Fruit fly (Drosophila melanogaster): ENCODE data around the gene CG4558.

The CG4558 gene

DNA sequence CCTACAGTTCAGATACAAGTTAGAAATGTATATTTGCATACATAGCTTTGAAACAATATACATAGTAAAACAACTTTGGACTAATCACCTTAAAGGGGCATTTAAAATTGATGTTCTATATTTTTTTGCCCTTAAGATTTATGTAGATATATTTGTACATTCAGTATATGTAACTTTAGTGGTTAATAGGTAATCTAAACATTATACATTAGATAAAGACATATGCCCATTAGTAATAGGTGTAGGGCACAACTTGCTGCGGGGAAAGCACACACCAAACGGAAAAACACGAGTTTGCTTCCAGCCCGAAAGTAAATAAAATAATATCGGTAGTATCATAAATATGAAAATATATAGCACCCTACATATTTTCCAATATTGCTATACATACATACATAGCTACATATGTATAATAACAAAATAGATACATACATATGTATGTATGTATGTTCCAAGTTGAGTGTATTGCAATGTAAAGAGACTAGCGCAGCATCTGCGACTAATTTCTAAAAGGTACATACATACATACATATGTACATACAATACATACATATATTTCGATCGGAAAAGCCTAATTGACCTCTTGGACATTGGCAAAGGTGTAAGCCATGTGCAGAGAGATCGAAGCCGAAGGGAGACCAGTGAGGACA lies 13.8 kb downstream of the CG4558 start, which contains the start of gene CG43736:
Gene CG43736 (plus strand): TSS at position 600 of the 650 bp plus-strand sequence.
- TF ChIP-seq CG17806 (tag; optimal IDR thresholded peaks at IDR 0.05): peak; percentile 96
- TF ChIP-seq gl (tag; optimal IDR thresholded peaks at IDR 0.05): peak; percentile 85
- TF ChIP-seq CG12605 (GFP tag; IDR thresholded peaks at IDR 0.05): peak; percentile 77; the same call in 1 of the 2 replicates
- peak; percentile 93 for TF ChIP-seq Pif1A (GFP tag; optimal IDR thresholded peaks at IDR 0.05)
- peak; percentile 86 for TF ChIP-seq CG10348 (GFP tag; IDR thresholded peaks at IDR 0.05)
- TF ChIP-seq CG9948 (tag; optimal IDR thresholded peaks at IDR 0.05): peak; percentile 99
- peak; percentile 99 for TF ChIP-seq CG14655 (GFP tag; optimal IDR thresholded peaks at IDR 0.05)
- peak; percentile 79 for TF ChIP-seq Ets98B (GFP tag; IDR thresholded peaks at IDR 0.05)
- peak; percentile 98 for TF ChIP-seq CG8301 (tag; optimal IDR thresholded peaks at IDR 0.05)
- peak; percentile 92 for TF ChIP-seq CG4496 (GFP tag; IDR thresholded peaks at IDR 0.05)
- TF ChIP-seq D1 (tag; optimal IDR thresholded peaks at IDR 0.05): peak; percentile 91
- peak; percentile 91 for TF ChIP-seq CG32121 (GFP tag; IDR thresholded peaks at IDR 0.05)
- peak; percentile 97 for TF ChIP-seq CG8159 (tag; optimal IDR thresholded peaks at IDR 0.05)
- TF ChIP-seq CG13204 (GFP tag; optimal IDR thresholded peaks at IDR 0.05): peak; percentile 83
- peak; percentile 89 for TF ChIP-seq Snoo (tag; optimal IDR thresholded peaks at IDR 0.05)
- no peak for TF ChIP-seq EcR (GFP tag; optimal IDR thresholded peaks at IDR 0.05)
- TF ChIP-seq CG34367 (tag; optimal IDR thresholded peaks at IDR 0.05): peak; percentile 95
- peak; percentile 89 for TF ChIP-seq rn (GFP tag; IDR thresholded peaks at IDR 0.05)
- no peak for TF ChIP-seq fd96Ca (GFP tag; IDR thresholded peaks at IDR 0.05)
- TF ChIP-seq Pif1B (GFP tag; optimal IDR thresholded peaks at IDR 0.05): peak; percentile 90
- peak; percentile 96 for TF ChIP-seq CG15710 (tag; optimal IDR thresholded peaks at IDR 0.05)

dm6 chrX:6865039-6865438 lies 15.5 kb downstream of the CG4558 start:
- TF ChIP-seq CG13204 (GFP tag; optimal IDR thresholded peaks at IDR 0.05) (no peak), fd96Ca (GFP tag; IDR thresholded peaks at IDR 0.05) (no peak), CG32121 (GFP tag; IDR thresholded peaks at IDR 0.05) (no peak), CG17806 (tag; optimal IDR thresholded peaks at IDR 0.05) (no peak), CG8301 (tag; optimal IDR thresholded peaks at IDR 0.05) (no peak), Ets98B (GFP tag; IDR thresholded peaks at IDR 0.05) (no peak), gl (tag; optimal IDR thresholded peaks at IDR 0.05) (no peak), Snoo (tag; optimal IDR thresholded peaks at IDR 0.05) (no peak), CG12605 (GFP tag; IDR thresholded peaks at IDR 0.05) (no peak), EcR (GFP tag; optimal IDR thresholded peaks at IDR 0.05) (no peak), CG15710 (tag; optimal IDR thresholded peaks at IDR 0.05) (no peak), CG10348 (GFP tag; IDR thresholded peaks at IDR 0.05) (no peak), CG8159 (tag; optimal IDR thresholded peaks at IDR 0.05) (no peak), CG4496 (GFP tag; IDR thresholded peaks at IDR 0.05) (no peak), Pif1A (GFP tag; optimal IDR thresholded peaks at IDR 0.05) (no peak)

dm6 chrX:6866040-6866439 lies 16.5 kb downstream of the CG4558 start:
- TF ChIP-seq CG15710 (tag; optimal IDR thresholded peaks at IDR 0.05): no peak
- TF ChIP-seq CG4496 (GFP tag; IDR thresholded peaks at IDR 0.05): peak; percentile 48; the same call in 2 of the 3 replicates
- peak; percentile 82 for TF ChIP-seq CG13204 (GFP tag; optimal IDR thresholded peaks at IDR 0.05)
- TF ChIP-seq gl (tag; optimal IDR thresholded peaks at IDR 0.05): no peak
- peak; percentile 8; the same call in 1 of the 3 replicates for TF ChIP-seq fd96Ca (GFP tag; IDR thresholded peaks at IDR 0.05)

- TF ChIP-seq D1 (tag; optimal IDR thresholded peaks at IDR 0.05): no peak
- no peak for TF ChIP-seq CG13204 (GFP tag; optimal IDR thresholded peaks at IDR 0.05)
- TF ChIP-seq CG14655 (GFP tag; optimal IDR thresholded peaks at IDR 0.05): no peak
- TF ChIP-seq fd96Ca (GFP tag; IDR thresholded peaks at IDR 0.05): no peak
- TF ChIP-seq CG8159 (tag; optimal IDR thresholded peaks at IDR 0.05): no peak
- no peak for TF ChIP-seq CG9948 (tag; optimal IDR thresholded peaks at IDR 0.05)
- no peak for TF ChIP-seq Ets98B (GFP tag; IDR thresholded peaks at IDR 0.05)
- TF ChIP-seq CG10348 (GFP tag; IDR thresholded peaks at IDR 0.05): no peak
- TF ChIP-seq CG32121 (GFP tag; IDR thresholded peaks at IDR 0.05): no peak
Measured at dm6 chrX:6866764-6867163, 17.2 kb downstream of the CG4558 start.

- TF ChIP-seq gl (tag; optimal IDR thresholded peaks at IDR 0.05) (no peak), Pif1B (GFP tag; optimal IDR thresholded peaks at IDR 0.05) (peak; percentile 56), Snoo (tag; optimal IDR thresholded peaks at IDR 0.05) (peak; percentile 70), Ets98B (GFP tag; IDR thresholded peaks at IDR 0.05) (peak; percentile 5), CG10348 (GFP tag; IDR thresholded peaks at IDR 0.05) (no peak), fd96Ca (GFP tag; IDR thresholded peaks at IDR 0.05) (no peak), CG8301 (tag; optimal IDR thresholded peaks at IDR 0.05) (peak; percentile 79), CG17806 (tag; optimal IDR thresholded peaks at IDR 0.05) (peak; percentile 62), CG4496 (GFP tag; IDR thresholded peaks at IDR 0.05) (peak; percentile 3; the same call in 2 of the 3 replicates), CG14655 (GFP tag; optimal IDR thresholded peaks at IDR 0.05) (peak; percentile 92), CG8159 (tag; optimal IDR thresholded peaks at IDR 0.05) (peak; percentile 87), CG15710 (tag; optimal IDR thresholded peaks at IDR 0.05) (peak; percentile 72), CG9948 (tag; optimal IDR thresholded peaks at IDR 0.05) (peak; percentile 83), EcR (GFP tag; optimal IDR thresholded peaks at IDR 0.05) (peak; percentile 21), CG34367 (tag; optimal IDR thresholded peaks at IDR 0.05) (peak; percentile 62), CG13204 (GFP tag; optimal IDR thresholded peaks at IDR 0.05) (peak; percentile 19), CG12605 (GFP tag; IDR thresholded peaks at IDR 0.05) (no peak), D1 (tag; optimal IDR thresholded peaks at IDR 0.05) (peak; percentile 28), Pif1A (GFP tag; optimal IDR thresholded peaks at IDR 0.05) (peak; percentile 70), rn (GFP tag; IDR thresholded peaks at IDR 0.05) (no peak), CG32121 (GFP tag; IDR thresholded peaks at IDR 0.05) (no peak; the same call in 1 of the 2 replicates)
Measured at dm6 chrX:6867175-6868023, 17.8 kb downstream of the CG4558 start, which contains the start of gene CG14434. CG14434 (minus strand) TSS chrX:6867194.
